Fruit fly (Drosophila melanogaster): ENCODE measurements around the gene Hr39.

Gene Hr39

DNA sequence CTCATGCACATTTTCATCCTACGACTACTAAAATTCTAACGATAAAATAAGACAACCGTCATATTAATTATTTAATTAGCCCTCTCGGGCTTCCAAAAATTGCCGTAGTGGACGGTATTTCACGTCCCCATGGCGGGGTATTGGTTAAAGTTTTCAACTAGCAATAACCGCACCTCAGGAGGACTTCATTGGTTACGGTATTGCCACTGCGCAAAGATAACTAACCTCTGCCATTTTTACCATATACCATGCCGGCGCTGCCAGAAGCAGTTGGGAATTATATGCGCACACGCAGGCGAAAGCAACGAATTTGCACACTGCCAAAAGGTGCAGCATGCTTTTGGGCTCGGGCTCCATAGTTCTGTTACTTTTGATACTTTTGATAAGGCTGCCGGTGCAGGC is 22.1 kb upstream of the Hr39 start (continued):
- TF ChIP-seq gsb-n (tag; optimal IDR thresholded peaks at IDR 0.05) (peak; percentile 12), peb (GFP tag; IDR thresholded peaks at IDR 0.05) (0 out of 2 replicates have a peak, but pooled peaks have one; percentile 7), mld (GFP tag; IDR thresholded peaks at IDR 0.05; ENCODE audit: partially characterized antibody) (peak; percentile 66; the same call in 2 of the 3 replicates), bcd (GFP tag; optimal IDR thresholded peaks at IDR 0.05) (peak; percentile 36), Ets65A (GFP tag) (peak; percentile 89), B-H2 (GFP tag; optimal IDR thresholded peaks at IDR 0.05) (peak; percentile 22), CG14050 (GFP tag; IDR thresholded peaks at IDR 0.05) (0 out of 3 replicates have a peak, but pooled peaks have one; percentile 12), otp (GFP tag; IDR thresholded peaks at IDR 0.05) (peak; percentile 73; the same call in 2 of the 3 replicates), pfk (GFP tag; optimal IDR thresholded peaks at IDR 0.05) (peak; percentile 28), gfzf (GFP tag; optimal IDR thresholded peaks at IDR 0.05) (no peak), amos (GFP tag; IDR thresholded peaks at IDR 0.05; ENCODE audit: partially characterized antibody) (peak; percentile 53; the same call in 1 of the 2 replicates), fru (optimal IDR thresholded peaks at IDR 0.05) (no peak), ash1 (GFP tag; optimal IDR thresholded peaks at IDR 0.05) (no peak), CG10209 (GFP tag; optimal IDR thresholded peaks at IDR 0.05) (peak; percentile 53), Sry-δ (GFP tag; optimal IDR thresholded peaks at IDR 0.05) (peak; percentile 17), stc (GFP tag; IDR thresholded peaks at IDR 0.05) (peak; percentile 50; the same call in 1 of the 2 replicates), ara (GFP tag; IDR thresholded peaks at IDR 0.05) (peak; percentile 69; the same call in 1 of the 2 replicates), Camta (GFP tag; optimal IDR thresholded peaks at IDR 0.05) (peak; percentile 34), CG18599 (GFP tag; optimal IDR thresholded peaks at IDR 0.05) (peak; percentile 47), pb (GFP tag; optimal IDR thresholded peaks at IDR 0.05) (peak; percentile 3), CG42726 (GFP tag; IDR thresholded peaks at IDR 0.05; ENCODE audit: partially characterized antibody) (peak; percentile 58), tio (GFP tag; optimal IDR thresholded peaks at IDR 0.05) (no peak), tgo (GFP tag; IDR thresholded peaks at IDR 0.05) (no peak; the same call in 2 of the 3 replicates), bab2 (GFP tag; optimal IDR thresholded peaks at IDR 0.05) (peak; percentile 26), Dbx (GFP tag; IDR thresholded peaks at IDR 0.05) (peak; percentile 55), nerfin-2 (GFP tag; IDR thresholded peaks at IDR 0.05; ENCODE audit: partially characterized antibody) (peak; percentile 21; the same call in 1 of the 2 replicates), CG7556 (GFP tag; optimal IDR thresholded peaks at IDR 0.05) (no peak), CG13894 (tag; optimal IDR thresholded peaks at IDR 0.05) (peak; percentile 61), CG14667 (GFP tag; IDR thresholded peaks at IDR 0.05) (no peak), prd (optimal IDR thresholded peaks at IDR 0.05) (no peak), prd (GFP tag; IDR thresholded peaks at IDR 0.05) (peak; percentile 71), slp2 (GFP tag; optimal IDR thresholded peaks at IDR 0.05) (no peak), HLH4C (GFP tag; IDR thresholded peaks at IDR 0.05; ENCODE audit: partially characterized antibody) (peak; percentile 29; the same call in 1 of the 3 replicates), CG7928 (GFP tag; optimal IDR thresholded peaks at IDR 0.05) (no peak), CG13296 (GFP tag; optimal IDR thresholded peaks at IDR 0.05) (no peak), fd102C (GFP tag; optimal IDR thresholded peaks at IDR 0.05) (peak; percentile 32), NC2β (GFP tag; optimal IDR thresholded peaks at IDR 0.05) (peak; percentile 56), CG5245 (GFP tag; optimal IDR thresholded peaks at IDR 0.05) (peak; percentile 62), sob (GFP tag; IDR thresholded peaks at IDR 0.05) (peak; percentile 61), Dek (tag; optimal IDR thresholded peaks at IDR 0.05) (peak; percentile 36), Hmr (GFP tag; optimal IDR thresholded peaks at IDR 0.05) (peak; percentile 20), gro (GFP tag; optimal IDR thresholded peaks at IDR 0.05) (peak; percentile 4), sr (GFP tag; IDR thresholded peaks at IDR 0.05) (no peak), ci (GFP tag; IDR thresholded peaks at IDR 0.05) (no peak; the same call in 2 of the 3 replicates), Adf1 (GFP tag; IDR thresholded peaks at IDR 0.05) (0 out of 2 replicates have a peak, but pooled peaks have one; percentile 15), CG11398 (GFP tag; optimal IDR thresholded peaks at IDR 0.05) (peak; percentile 23), Rfx (GFP tag; IDR thresholded peaks at IDR 0.05) (peak; percentile 42; the same call in 1 of the 2 replicates), sd (tag; optimal IDR thresholded peaks at IDR 0.05) (no peak), dmrt11E (tag; optimal IDR thresholded peaks at IDR 0.05) (peak; percentile 19), CG1832 (GFP tag; optimal IDR thresholded peaks at IDR 0.05) (no peak)
